Fruit fly (Drosophila melanogaster) Kc167 (cell line): ENCODE data around the gene CG31601.

ENCODE experiments used
- Myc ChIP-seq: fragments of >200 bp; optimal IDR thresholded peaks from 2 replicates; lab custom pipeline; 2017; ENCODE audit warnings: missing external identifiers
- Sin3A ChIP-seq: fragments of >200 bp; optimal IDR thresholded peaks from 2 replicates; lab custom pipeline; 2018; ENCODE audit warnings: missing external identifiers
- h ChIP-seq: fragments of >200 bp; optimal IDR thresholded peaks from 3 replicates; lab custom pipeline; 2018; ENCODE audit warnings: missing external identifiers
- insv ChIP-seq: fragments of >200 bp; optimal IDR thresholded peaks from 3 replicates; lab custom pipeline; 2018; ENCODE audit warnings: missing external identifiers
- psq ChIP-seq: fragments of >200 bp; optimal IDR thresholded peaks from 2 replicates; lab custom pipeline; 2017; ENCODE audit warnings: missing external identifiers
- ttk ChIP-seq: sonication (Bioruptor generic); optimal IDR thresholded peaks from 2 replicates; lab custom pipeline; 2017; ENCODE audit warnings: missing external identifiers

CG31601 gene

DNA sequence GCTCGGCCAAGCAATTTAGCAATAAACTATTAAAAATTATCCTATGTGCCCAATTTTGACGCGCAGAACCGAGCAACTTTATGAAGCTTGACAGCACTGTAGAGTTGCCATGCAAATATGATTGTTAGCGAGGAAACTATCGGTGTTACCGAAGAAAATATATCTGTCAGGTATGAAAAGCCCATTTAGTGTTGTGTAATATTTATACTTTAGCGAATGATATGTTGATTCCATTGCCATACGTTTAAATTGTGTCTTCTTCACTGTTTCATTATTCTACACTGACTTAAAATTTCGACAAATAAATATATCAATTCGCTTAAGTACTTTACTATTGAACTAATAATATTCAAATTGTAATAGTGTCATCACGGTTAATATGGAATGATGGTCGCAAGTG is at the start of gene CG31601:
TSS of gene CG31601 (minus strand) at position 101 of the 400 bp plus-strand sequence.
- TF ChIP-seq h (lab: Kevin White, UChicago) (no peak), Myc (lab: Kevin White, UChicago) (no peak), ttk (lab: Kevin White, UChicago) (no peak), insv (no peak), psq (no peak), Sin3A (lab: Kevin White, UChicago) (no peak)

DNA sequence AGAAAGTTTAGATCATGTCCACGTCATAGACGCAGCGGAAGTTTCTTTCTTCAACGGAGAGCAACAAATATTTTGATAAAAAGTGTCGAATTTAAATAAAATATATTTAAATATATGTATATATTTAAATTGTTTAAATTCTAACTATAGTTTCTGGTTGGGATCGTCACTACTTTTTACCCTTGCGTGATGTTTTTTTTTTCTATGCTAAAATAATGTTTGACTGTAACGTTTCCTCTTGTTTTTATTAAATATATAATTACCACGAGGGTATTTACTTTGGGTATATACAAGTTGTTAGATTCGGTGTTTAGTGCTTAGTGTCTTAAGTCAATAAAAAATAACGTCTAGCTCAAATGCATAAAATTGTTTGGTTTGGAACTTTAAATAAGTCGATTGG is 35.7 kb upstream of the CG31601 start, which contains the start of gene ttm3:
TSS of gene ttm3 (plus strand) at position 301 of the 400 bp plus-strand sequence.
- no peak for TF ChIP-seq insv
- no peak for TF ChIP-seq Myc (lab: Kevin White, UChicago)
- TF ChIP-seq h (lab: Kevin White, UChicago), result no peak
- no peak for TF ChIP-seq psq
- TF ChIP-seq Sin3A (lab: Kevin White, UChicago), result no peak
- no peak for TF ChIP-seq ttk (lab: Kevin White, UChicago)

DNA sequence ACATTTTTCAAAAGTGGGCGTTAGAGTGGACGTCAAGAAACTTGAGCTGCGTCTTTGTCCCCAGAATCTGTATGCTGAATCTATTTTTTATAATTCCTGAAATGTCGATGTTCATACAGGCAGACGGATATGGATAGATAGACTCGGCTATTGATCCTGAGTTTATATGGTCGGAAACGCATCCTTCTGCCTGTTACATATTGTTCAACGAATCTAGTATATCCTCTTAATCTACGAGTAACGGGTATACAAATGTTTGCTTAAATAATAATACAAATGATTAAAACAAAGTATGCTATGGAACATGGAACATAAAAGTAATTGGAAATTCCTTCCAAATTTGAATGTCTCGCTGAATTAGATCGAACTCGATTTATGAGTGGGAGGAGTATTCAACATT is 27.2 kb upstream of the CG31601 start, which contains the start of gene tplus3a:
TSS of gene tplus3a (plus strand) at position 301 of the 400 bp plus-strand sequence.
- TF ChIP-seq Sin3A (lab: Kevin White, UChicago) (no peak), insv (no peak), psq (no peak), Myc (lab: Kevin White, UChicago) (no peak), ttk (lab: Kevin White, UChicago) (no peak), h (lab: Kevin White, UChicago) (no peak)

DNA sequence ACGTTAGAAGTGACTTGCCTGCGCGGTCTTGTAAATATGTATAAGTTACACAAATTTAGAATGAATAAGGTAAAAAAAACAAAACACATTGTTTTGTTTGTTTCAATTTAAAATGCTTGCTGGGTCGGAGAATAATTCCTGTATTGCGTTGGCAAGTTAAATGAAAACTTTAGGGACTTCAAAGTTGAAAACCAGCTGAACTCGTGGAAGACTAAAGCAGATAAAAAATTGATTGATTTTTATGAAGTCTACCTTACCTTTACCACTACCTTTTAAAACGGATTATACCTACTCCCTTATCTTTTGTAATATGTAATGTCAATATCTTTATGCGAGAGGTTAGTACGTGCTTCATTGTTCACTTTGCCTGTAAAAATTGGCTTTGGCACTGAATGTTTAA is 21.6 kb upstream of the CG31601 start, which contains the start of gene CG42597:
TSS of gene CG42597 (minus strand) at position 101 of the 400 bp plus-strand sequence.
- TF ChIP-seq psq (no peak), Myc (lab: Kevin White, UChicago) (no peak), Sin3A (lab: Kevin White, UChicago) (no peak), h (lab: Kevin White, UChicago) (no peak), insv (no peak), ttk (lab: Kevin White, UChicago) (no peak)

DNA sequence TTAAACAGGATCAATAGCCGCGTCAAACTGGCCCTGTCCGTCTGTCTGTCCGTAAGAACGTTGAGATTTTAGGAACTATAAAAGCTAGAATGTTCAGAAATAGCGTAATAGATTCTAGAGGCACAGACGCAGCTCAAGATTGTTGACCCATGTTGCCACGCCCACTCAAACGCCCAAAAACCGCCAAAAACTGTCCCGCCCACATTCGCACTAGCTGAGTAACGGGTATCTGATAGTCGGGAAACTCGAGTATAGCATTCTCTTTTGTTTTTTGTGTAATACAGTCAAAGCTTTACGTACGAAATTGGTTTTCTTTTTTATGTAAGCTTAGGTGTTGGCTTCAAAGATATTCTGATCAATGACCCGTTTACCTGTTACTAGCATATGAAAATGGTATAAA is 16.2 kb upstream of the CG31601 start:
- TF ChIP-seq psq, result no peak
- TF ChIP-seq insv, result no peak
- TF ChIP-seq Sin3A (lab: Kevin White, UChicago), result no peak
- TF ChIP-seq h (lab: Kevin White, UChicago), result no peak
- no peak for TF ChIP-seq Myc (lab: Kevin White, UChicago)
- TF ChIP-seq ttk (lab: Kevin White, UChicago), result no peak

DNA sequence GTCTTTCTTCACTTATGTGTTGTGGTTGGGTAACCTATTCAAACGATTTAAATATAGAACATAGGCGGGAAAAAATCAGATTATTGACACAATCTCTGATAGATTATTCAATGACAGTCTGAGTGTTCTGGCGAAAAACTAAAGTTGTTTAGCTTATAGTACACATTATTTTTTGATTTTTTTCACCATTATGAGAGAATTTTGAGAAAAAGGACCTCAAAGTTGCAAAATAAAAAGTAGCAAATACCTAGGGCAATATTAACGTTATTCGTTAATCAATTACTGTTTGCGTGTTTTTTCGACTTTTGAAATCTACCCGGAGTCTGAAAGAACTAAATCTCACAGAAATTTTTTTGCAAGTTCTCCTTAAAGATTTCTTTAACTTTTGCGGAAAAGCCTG is 10.5 kb upstream of the CG31601 start, which contains the start of gene CG34173:
TSS of gene CG34173 (minus strand) at position 101 of the 400 bp plus-strand sequence.
- TF ChIP-seq psq (no peak), Sin3A (lab: Kevin White, UChicago) (no peak), insv (no peak), ttk (lab: Kevin White, UChicago) (no peak), h (lab: Kevin White, UChicago) (no peak), Myc (lab: Kevin White, UChicago) (no peak)

DNA sequence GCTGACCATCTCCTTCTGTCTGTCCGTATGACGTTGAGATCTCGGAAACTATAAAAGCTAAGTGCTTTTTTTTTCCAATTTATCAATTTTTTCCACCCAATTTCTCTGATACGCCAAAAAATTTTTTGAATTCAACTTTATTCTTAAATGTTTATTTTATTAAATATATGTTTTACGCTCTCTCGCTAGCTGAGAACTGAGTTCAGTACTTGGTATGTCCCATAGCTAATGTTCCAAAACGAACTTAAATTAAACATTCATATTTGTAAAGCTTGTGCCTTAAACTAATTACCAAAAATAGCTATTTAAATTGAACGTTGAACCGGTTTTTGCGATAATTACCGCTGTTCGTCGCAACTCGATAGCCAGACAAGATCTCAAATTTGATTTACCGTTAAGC is 6.1 kb downstream of the CG31601 start, which contains the start of gene Grl40a:
TSS of gene Grl40a (plus strand) at position 301 of the 400 bp plus-strand sequence.
- TF ChIP-seq psq (no peak), Myc (lab: Kevin White, UChicago) (no peak), insv (no peak), Sin3A (lab: Kevin White, UChicago) (no peak), h (lab: Kevin White, UChicago) (no peak), ttk (lab: Kevin White, UChicago) (no peak)

DNA sequence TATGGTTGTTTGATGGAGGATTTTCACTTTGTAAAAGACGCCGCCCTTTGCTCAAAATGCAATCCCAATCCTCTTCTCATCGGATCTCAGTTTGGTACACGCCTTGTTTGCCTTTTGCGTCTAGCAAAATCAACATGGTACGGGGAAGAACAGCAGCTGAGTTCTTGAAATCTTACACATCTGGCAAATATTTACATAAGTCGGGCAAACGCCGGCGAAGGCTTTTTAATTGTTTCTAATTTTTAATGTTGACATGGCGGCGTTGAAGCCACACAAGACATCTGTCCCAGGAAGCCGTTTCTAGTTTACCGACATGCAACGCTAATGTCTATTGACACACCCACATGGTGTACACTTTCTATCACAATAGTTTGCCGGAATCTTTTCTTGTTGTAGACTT is 6.8 kb downstream of the CG31601 start:
- TF ChIP-seq psq, result no peak
- TF ChIP-seq Sin3A (lab: Kevin White, UChicago), result no peak
- TF ChIP-seq insv, result no peak
- TF ChIP-seq Myc (lab: Kevin White, UChicago), result no peak
- no peak for TF ChIP-seq h (lab: Kevin White, UChicago)
- TF ChIP-seq ttk (lab: Kevin White, UChicago), result no peak

DNA sequence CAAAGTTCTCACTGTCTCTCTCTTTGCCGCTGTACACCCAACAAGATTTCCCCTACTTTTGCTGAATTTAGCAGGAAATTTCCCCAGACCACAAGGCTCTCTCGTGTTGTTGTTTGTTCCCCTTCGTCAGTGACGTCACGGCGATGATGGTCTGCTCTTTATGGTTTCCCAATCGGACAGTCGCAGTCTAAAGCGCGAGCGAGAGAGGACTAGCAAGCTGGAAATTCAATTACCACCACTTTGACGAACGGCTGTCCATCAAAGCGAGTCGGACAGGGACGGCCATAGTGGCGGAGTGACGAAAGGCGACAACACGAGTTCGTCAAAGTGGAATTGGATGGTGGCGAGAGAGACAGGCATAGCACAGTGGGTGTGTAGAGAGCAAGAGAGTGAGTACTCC is 19.3 kb downstream of the CG31601 start:
- TF ChIP-seq insv, result no peak
- TF ChIP-seq psq, result no peak
- TF ChIP-seq h (lab: Kevin White, UChicago), result no peak
- no peak for TF ChIP-seq Myc (lab: Kevin White, UChicago)
- no peak for TF ChIP-seq Sin3A (lab: Kevin White, UChicago)
- no peak for TF ChIP-seq ttk (lab: Kevin White, UChicago)

DNA sequence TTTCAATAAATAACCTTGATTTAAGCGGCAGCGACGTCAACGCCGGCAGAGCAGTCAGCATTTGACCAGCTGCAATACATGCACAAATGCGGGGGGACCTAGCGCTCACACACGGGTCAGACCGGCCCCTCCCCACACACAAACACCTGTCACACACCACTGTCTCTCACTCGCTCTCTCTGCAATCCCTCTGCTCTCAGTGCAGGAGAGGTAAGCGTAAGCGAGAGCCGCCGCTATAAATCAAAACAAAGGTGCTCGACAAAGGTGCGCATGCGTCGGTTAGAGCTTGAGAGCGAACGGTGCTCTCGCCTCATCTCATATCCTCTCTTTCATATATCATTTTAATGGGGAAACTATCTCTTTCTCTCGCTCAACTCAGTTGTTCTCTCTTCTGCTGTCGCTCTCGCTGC is 24.8 kb downstream of the CG31601 start, which contains the start of gene tio:
TSS of gene tio (plus strand) at position 348 of the 410 bp plus-strand sequence.
- TF ChIP-seq Myc (lab: Kevin White, UChicago), result no peak
- peak; percentile 68 for TF ChIP-seq insv

DNA sequence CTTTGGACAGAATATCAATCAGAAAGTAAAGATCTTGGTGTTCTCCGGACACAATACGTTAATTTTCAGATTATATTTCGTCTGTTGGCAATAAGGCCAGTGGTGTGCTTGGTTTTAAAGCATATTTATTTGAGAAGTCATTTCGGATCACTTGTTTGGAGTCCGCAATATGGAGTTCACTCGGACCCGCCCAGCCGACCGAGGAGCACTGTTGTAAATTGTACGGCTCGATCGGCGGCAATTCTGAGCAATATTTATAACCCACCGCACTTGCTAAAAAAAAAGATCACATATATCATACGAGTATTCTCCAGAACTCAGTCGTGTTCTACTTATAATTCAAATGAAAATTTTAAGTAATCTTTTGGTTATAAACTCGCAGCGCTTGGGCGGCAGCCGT is 28.8 kb downstream of the CG31601 start, which contains the start of gene CG31693:
TSS of gene CG31693 (plus strand) at position 301 of the 400 bp plus-strand sequence.
- TF ChIP-seq insv, result no peak
- no peak for TF ChIP-seq psq
- no peak for TF ChIP-seq ttk (lab: Kevin White, UChicago)
- TF ChIP-seq h (lab: Kevin White, UChicago), result no peak
- no peak for TF ChIP-seq Sin3A (lab: Kevin White, UChicago)
- no peak for TF ChIP-seq Myc (lab: Kevin White, UChicago)

DNA sequence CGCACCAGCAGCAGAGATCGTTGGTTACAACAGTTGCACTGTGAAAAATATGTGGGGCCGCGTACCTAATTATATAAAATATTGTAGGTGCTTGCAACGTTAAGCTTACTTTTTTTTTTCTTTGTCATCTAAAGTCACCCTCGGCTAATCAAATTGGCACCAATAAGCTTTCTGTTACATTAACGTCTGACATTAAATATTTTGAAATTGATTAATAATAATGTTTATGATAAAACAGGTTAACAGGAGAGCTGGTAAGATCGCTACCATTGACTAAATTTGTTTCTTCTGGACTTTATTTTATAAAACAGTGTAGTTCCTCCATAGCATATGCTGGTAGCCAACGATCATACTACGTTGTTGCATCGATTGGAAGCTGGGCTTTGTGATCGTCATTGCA is 50.3 kb downstream of the CG31601 start:
- TF ChIP-seq ttk (lab: Kevin White, UChicago) (no peak), Myc (lab: Kevin White, UChicago) (no peak), Sin3A (lab: Kevin White, UChicago) (no peak), insv (no peak), h (lab: Kevin White, UChicago) (no peak), psq (no peak)

DNA sequence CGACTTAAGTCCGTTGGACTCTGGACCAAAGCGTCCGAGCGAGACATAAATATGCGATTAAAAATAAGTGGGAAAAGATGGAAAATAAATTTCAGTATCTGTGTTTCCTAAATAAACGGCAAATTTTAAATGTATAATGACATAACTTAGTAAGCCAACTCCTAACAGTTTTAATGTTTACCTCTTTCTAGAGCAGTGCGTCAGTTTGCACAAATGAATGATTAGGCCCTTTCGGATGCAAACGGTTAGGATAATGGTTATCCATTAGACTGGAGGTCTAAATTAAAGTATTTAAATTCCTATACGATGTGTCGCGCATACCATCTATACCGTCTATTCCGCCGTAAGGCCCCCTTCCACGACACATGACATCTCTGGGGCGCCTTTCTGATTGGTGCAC is 50.8 kb downstream of the CG31601 start, which contains the start of gene CG2528:
TSS of gene CG2528 (minus strand) at position 101 of the 400 bp plus-strand sequence.
- TF ChIP-seq ttk (lab: Kevin White, UChicago), result no peak
- no peak for TF ChIP-seq Myc (lab: Kevin White, UChicago)
- TF ChIP-seq psq, result no peak
- no peak for TF ChIP-seq h (lab: Kevin White, UChicago)
- no peak for TF ChIP-seq Sin3A (lab: Kevin White, UChicago)
- TF ChIP-seq insv, result no peak
